Worm (Caenorhabditis elegans) whole organism, L4 larva: ENCODE measurements around the gene samp-1.
A peak's percentile ranks its signal among the peaks of the same experiment; 100 is the strongest.

Experiments
- D1046.2 ChIP-seq: fragments of 200-800 bp; sonication (Bioruptor generic); IDR thresholded peaks from 2 replicates; pipeline ENCODE4 v1.3.6; 2022; ENCODE audit warnings: missing genetic modification characterization, missing compliant biosample characterization
- F26F4.8 ChIP-seq: fragments of 200-800 bp; sonication (Bioruptor generic); conservative IDR thresholded peaks from 2 replicates; pipeline ENCODE4 v1.3.6; 2022; ENCODE audit warnings: missing genetic modification characterization, missing compliant biosample characterization
- Y48G9A.11 ChIP-seq: fragments of 200-800 bp; sonication (Bioruptor generic); IDR thresholded peaks from 2 replicates; pipeline ENCODE4 v1.3.6; 2022; ENCODE audit warnings: missing genetic modification reagents, missing genetic modification characterization, missing compliant biosample characterization
- Y75B8A.6 ChIP-seq: fragments of 200-800 bp; sonication (Bioruptor generic); IDR thresholded peaks from 2 replicates; pipeline ENCODE4 v1.3.6; 2022; ENCODE audit warnings: missing genetic modification reagents, missing genetic modification characterization, missing compliant biosample characterization
- aha-1 ChIP-seq: fragments of 150-350 bp; peaks from one replicate; lab custom pipeline; 2014; ENCODE audit warnings: missing biosample characterization, missing genetic modification characterization
- ama-1 ChIP-seq: fragments of 150-350 bp; optimal IDR thresholded peaks from 2 replicates; lab custom pipeline; 2014; ENCODE audit warnings: inconsistent platforms, mixed read lengths
- ceh-32 ChIP-seq: sonication (generic microtip); optimal IDR thresholded peaks from 2 replicates; lab custom pipeline; 2016; ENCODE audit warnings: mild to moderate bottlenecking, missing genetic modification characterization, missing compliant biosample characterization; ENCODE audit not compliant: poor library complexity
- daf-16 ChIP-seq, 3 experiments: sonication (generic microtip); optimal IDR thresholded peaks; 2 replicates each; lab custom pipeline; 2016 to 2017; ENCODE audit warnings: missing genetic modification characterization in 3 of 3, missing genetic modification reagents in 3 of 3, mild to moderate bottlenecking in 2 of 3, missing compliant biosample characterization in 2 of 3, missing biosample characterization in 1 of 3, moderate library complexity in 1 of 3
- daf-19 ChIP-seq: fragments of 200-800 bp; sonication (Bioruptor generic); conservative IDR thresholded peaks from 2 replicates; pipeline ENCODE4 v1.3.6; 2022; ENCODE audit warnings: missing genetic modification characterization, missing compliant biosample characterization
- dmd-6 ChIP-seq: fragments of 200-800 bp; sonication (Bioruptor generic); IDR thresholded peaks from 2 replicates; pipeline ENCODE4 v1.3.6; 2022; ENCODE audit warnings: missing genetic modification reagents, missing genetic modification characterization, missing compliant biosample characterization
- dmd-8 ChIP-seq: fragments of 200-800 bp; sonication (Bioruptor generic); IDR thresholded peaks from 2 replicates; pipeline ENCODE4 v1.3.6; 2022; ENCODE audit warnings: missing genetic modification characterization, missing compliant biosample characterization
- dmd-9 ChIP-seq: fragments of 200-800 bp; sonication (Bioruptor generic); IDR thresholded peaks from 2 replicates; pipeline ENCODE4 v1.3.6; 2022; ENCODE audit warnings: missing genetic modification reagents, missing genetic modification characterization, missing compliant biosample characterization
- dpl-1 ChIP-seq: fragments of 150-350 bp; optimal IDR thresholded peaks from 2 replicates; lab custom pipeline; 2014; ENCODE audit warnings: missing biosample characterization, missing genetic modification reagents, missing genetic modification characterization
- dve-1 ChIP-seq: sonication (generic microtip); optimal IDR thresholded peaks from 2 replicates; lab custom pipeline; 2017; ENCODE audit warnings: antibody characterized with exemption, mild to moderate bottlenecking, missing genetic modification characterization, missing compliant biosample characterization; ENCODE audit not compliant: insufficient read depth
- egl-27 ChIP-seq: sonication (generic microtip); optimal IDR thresholded peaks from 3 replicates; lab custom pipeline; 2017; ENCODE audit warnings: missing biosample characterization, missing genetic modification reagents, missing genetic modification characterization
- gei-8 ChIP-seq: fragments of 200-800 bp; sonication (Bioruptor generic); optimal IDR thresholded peaks from 2 replicates; lab custom pipeline; 2018; ENCODE audit warnings: mild to moderate bottlenecking, missing genetic modification characterization, missing compliant biosample characterization
- hlh-11 ChIP-seq: fragments of 200-800 bp; sonication (Bioruptor generic); optimal IDR thresholded peaks from 2 replicates; lab custom pipeline; 2018; ENCODE audit warnings: mild to moderate bottlenecking, missing genetic modification characterization, missing compliant biosample characterization
- hlh-30 ChIP-seq: sonication (generic microtip); optimal IDR thresholded peaks from 2 replicates; lab custom pipeline; 2017; ENCODE audit warnings: antibody characterized with exemption, mild to moderate bottlenecking, missing genetic modification characterization, missing compliant biosample characterization; ENCODE audit not compliant: insufficient read depth
- lin-1 ChIP-seq: fragments of 200-800 bp; sonication (Bioruptor generic); IDR thresholded peaks from 2 replicates; pipeline ENCODE4 v1.3.6; 2022; ENCODE audit warnings: missing genetic modification reagents, missing genetic modification characterization, missing compliant biosample characterization
- madf-5 ChIP-seq, 2 experiments: fragments of 200-800 bp; sonication (Bioruptor generic); IDR thresholded peaks; 2 replicates each; pipeline ENCODE4 v1.3.6; 2022; ENCODE audit warnings: missing compliant biosample characterization in 2 of 2, missing genetic modification characterization in 2 of 2
- mdl-1 ChIP-seq, 2 experiments: fragments of 150-350 bp in 1 of 2; sonication (generic microtip) in 1 of 2; optimal IDR thresholded peaks; 2 replicates each; lab custom pipeline; 2014 to 2017; ENCODE audit warnings: missing biosample characterization in 2 of 2, missing genetic modification characterization in 2 of 2
- mep-1 ChIP-seq: fragments of 150-350 bp; sonication (generic microtip); optimal IDR thresholded peaks from 3 replicates; lab custom pipeline; 2014; ENCODE audit warnings: missing biosample characterization, missing genetic modification characterization
- mxl-2 ChIP-seq: fragments of 200-800 bp; sonication (Bioruptor generic); conservative IDR thresholded peaks from 2 replicates; pipeline ENCODE4 v1.3.6; 2022; ENCODE audit warnings: missing genetic modification reagents, missing genetic modification characterization, missing compliant biosample characterization
- nhr-102 ChIP-seq: sonication (generic microtip); optimal IDR thresholded peaks from 2 replicates; lab custom pipeline; 2016; ENCODE audit warnings: mild to moderate bottlenecking, missing genetic modification characterization, moderate library complexity, missing compliant biosample characterization
- nhr-25 ChIP-seq: sonication (generic microtip); optimal IDR thresholded peaks from 2 replicates; lab custom pipeline; 2017; ENCODE audit warnings: missing genetic modification characterization, mild to moderate bottlenecking, missing compliant biosample characterization, antibody characterized with exemption, moderate library complexity, borderline replicate concordance; ENCODE audit not compliant: insufficient read depth
- nhr-28 ChIP-seq: fragments of 150-350 bp; optimal IDR thresholded peaks from 2 replicates; lab custom pipeline; 2014; ENCODE audit warnings: missing biosample characterization, missing genetic modification characterization
- nhr-77 ChIP-seq: fragments of 150-350 bp; optimal IDR thresholded peaks from 2 replicates; lab custom pipeline; 2014; ENCODE audit warnings: missing biosample characterization, missing genetic modification characterization
- php-3 ChIP-seq: fragments of 200-800 bp; sonication (Bioruptor generic); IDR thresholded peaks from 2 replicates; pipeline ENCODE4 v1.3.6; 2022; ENCODE audit warnings: missing genetic modification reagents, missing genetic modification characterization, missing compliant biosample characterization
- set-16 ChIP-seq: fragments of 200-800 bp; sonication (Bioruptor generic); IDR thresholded peaks from 2 replicates; pipeline ENCODE4 v1.3.6; 2022; ENCODE audit warnings: missing genetic modification reagents, missing genetic modification characterization, missing compliant biosample characterization
- snpc-1.2 ChIP-seq: fragments of 200-800 bp; sonication (Bioruptor generic); IDR thresholded peaks from 2 replicates; pipeline ENCODE4 v1.3.6; 2022; ENCODE audit warnings: missing genetic modification reagents, missing genetic modification characterization, missing compliant biosample characterization
- snpc-4 ChIP-seq: fragments of 150-350 bp; optimal IDR thresholded peaks from 2 replicates; lab custom pipeline; 2014; ENCODE audit warnings: missing biosample characterization, missing genetic modification characterization
- zfp-3 ChIP-seq: fragments of 200-800 bp; sonication (Bioruptor generic); conservative IDR thresholded peaks from 2 replicates; pipeline ENCODE4 v1.3.6; 2022; ENCODE audit warnings: missing genetic modification reagents, missing genetic modification characterization, missing compliant biosample characterization
- zip-11 ChIP-seq: fragments of 200-800 bp; sonication (Bioruptor generic); IDR thresholded peaks from 2 replicates; pipeline ENCODE4 v1.3.6; 2022; ENCODE audit warnings: missing genetic modification characterization, missing compliant biosample characterization

samp-1 gene

ce11 chrII:11307332-11307731, 4.6 kb downstream of the samp-1 start:
- no peak for TF ChIP-seq zfp-3 (GFP tag; lab: Robert Waterston, UW)
- peak; percentile 49 for TF ChIP-seq hlh-30 (tag; lab: Kevin White, UChicago)
- TF ChIP-seq snpc-4 (tag; lab: Kevin White, UChicago): no peak
- no peak for TF ChIP-seq mxl-2 (GFP tag; lab: Robert Waterston, UW)
- peak; percentile 7 for TF ChIP-seq nhr-25 (tag; lab: Kevin White, UChicago)
- peak; percentile 27 for TF ChIP-seq nhr-28 (tag; lab: Kevin White, UChicago)
- TF ChIP-seq Y75B8A.6 (GFP tag; lab: Robert Waterston, UW): 0 out of 2 replicates have a peak, but pooled peaks have one; percentile 39
- no peak for TF ChIP-seq F26F4.8
- no peak for TF ChIP-seq php-3
- peak in 1 of 2 experiments; percentile 19 for TF ChIP-seq mdl-1 (tag; optimal IDR thresholded peaks at IDR 0.05; lab: Kevin White, UChicago)
- no peak for TF ChIP-seq set-16
- no peak for TF ChIP-seq dmd-6
- peak; percentile 19 for TF ChIP-seq hlh-11 (tag; lab: Kevin White, UChicago)
- no peak for TF ChIP-seq dmd-8 (GFP tag; lab: Robert Waterston, UW)
- TF ChIP-seq dmd-9 (GFP tag; lab: Robert Waterston, UW): no peak
- no peak for TF ChIP-seq nhr-102 (tag; lab: Kevin White, UChicago)
- TF ChIP-seq dpl-1 (GFP tag; lab: Kevin White, UChicago): no peak
- TF ChIP-seq ama-1 (lab: Kevin White, UChicago): no peak
- TF ChIP-seq nhr-77 (tag; lab: Kevin White, UChicago): no peak

ce11 chrII:11307953-11308352, 5.3 kb downstream of the samp-1 start:
- no peak for TF ChIP-seq Y48G9A.11 (GFP tag; lab: Robert Waterston, UW)
- TF ChIP-seq dmd-9 (GFP tag; lab: Robert Waterston, UW): no peak
- TF ChIP-seq mep-1: no peak
- TF ChIP-seq gei-8 (GFP tag; lab: Kevin White, UChicago): no peak
- TF ChIP-seq dpl-1 (GFP tag; lab: Kevin White, UChicago): no peak
- no peak for TF ChIP-seq daf-19 (GFP tag; lab: Robert Waterston, UW)
- no peak for TF ChIP-seq zip-11
- TF ChIP-seq lin-1: no peak
- TF ChIP-seq snpc-1.2: no peak
- TF ChIP-seq, all 104 proteins: peak for 0

ce11 chrII:11312223-11312622, 9.5 kb downstream of the samp-1 start, which contains the start of gene T24F1.7:
Gene T24F1.7, plus strand, starts transcription at chrII:11312523.
- 0 out of 2 replicates have a peak, but pooled peaks have one; percentile 5 for TF ChIP-seq D1046.2 (GFP tag; lab: Robert Waterston, UW)
- peak; percentile 34; the same call in 1 of the 2 replicates for TF ChIP-seq set-16
- no peak for TF ChIP-seq dve-1
- peak; percentile 72 for TF ChIP-seq aha-1

ce11 chrII:11314165-11314564, 11.5 kb downstream of the samp-1 start, which contains the start of gene T24F1.4:
Gene T24F1.4, minus strand, starts transcription at chrII:11314265.
- TF ChIP-seq madf-5 (GFP tag; IDR thresholded peaks at IDR 0.05; lab: Robert Waterston, UW): no peak

- TF ChIP-seq daf-16 (GFP tag; optimal IDR thresholded peaks at IDR 0.05; lab: Kevin White, UChicago): no peak
- TF ChIP-seq daf-16 (tag; optimal IDR thresholded peaks at IDR 0.05; lab: Kevin White, UChicago): no peak
- TF ChIP-seq madf-5 (GFP tag; IDR thresholded peaks at IDR 0.05; lab: Robert Waterston, UW): no peak
- no peak for TF ChIP-seq mdl-1 (tag; optimal IDR thresholded peaks at IDR 0.05; lab: Kevin White, UChicago)
- no peak for TF ChIP-seq Y75B8A.6 (GFP tag; lab: Robert Waterston, UW)
- TF ChIP-seq ceh-32 (tag; lab: Kevin White, UChicago): no peak
- no peak for TF ChIP-seq egl-27 (tag; lab: Kevin White, UChicago)
Measured at ce11 chrII:11316663-11317062, 14.0 kb downstream of the samp-1 start.
